Worm (Caenorhabditis elegans) whole organism, L2 larva: ENCODE data around the gene E02C12.11.

Experiments
- C34F6.9 ChIP-seq: fragments of 150-350 bp; optimal IDR thresholded peaks from 2 replicates; lab custom pipeline; 2014; ENCODE audit warnings: missing biosample characterization, missing genetic modification characterization
- F13H6.1 ChIP-seq: sonication (generic microtip); optimal IDR thresholded peaks from 2 replicates; lab custom pipeline; 2016; ENCODE audit warnings: missing genetic modification characterization, missing compliant biosample characterization
- R02D3.7 ChIP-seq: fragments of 150-350 bp; optimal IDR thresholded peaks from 2 replicates; lab custom pipeline; 2014; ENCODE audit warnings: missing biosample characterization, missing genetic modification characterization
- Y55F3AM.14 ChIP-seq: fragments of 200-800 bp; sonication (Bioruptor generic); optimal IDR thresholded peaks from 2 replicates; lab custom pipeline; 2018; ENCODE audit warnings: mild to moderate bottlenecking, missing genetic modification characterization, missing compliant biosample characterization
- ZK546.5 ChIP-seq: sonication (generic microtip); optimal IDR thresholded peaks from 2 replicates; lab custom pipeline; 2017; ENCODE audit warnings: missing biosample characterization, missing genetic modification characterization
- alr-1 ChIP-seq: fragments of 150-350 bp; optimal IDR thresholded peaks from 2 replicates; lab custom pipeline; 2014; ENCODE audit warnings: missing biosample characterization, missing genetic modification characterization
- aly-2 ChIP-seq: fragments of 150-350 bp; optimal IDR thresholded peaks from 2 replicates; lab custom pipeline; 2014; ENCODE audit warnings: missing biosample characterization, missing genetic modification characterization
- ama-1 ChIP-seq: fragments of 150-350 bp; optimal IDR thresholded peaks from 2 replicates; lab custom pipeline; 2018; ENCODE audit warnings: inconsistent platforms
- blmp-1 ChIP-seq: sonication (generic microtip); optimal IDR thresholded peaks from 2 replicates; lab custom pipeline; 2017; ENCODE audit warnings: missing genetic modification characterization, mild to moderate bottlenecking, missing compliant biosample characterization, antibody characterized with exemption, moderate library complexity; ENCODE audit not compliant: insufficient read depth
- ceh-16 ChIP-seq: fragments of 150-350 bp; optimal IDR thresholded peaks from 2 replicates; lab custom pipeline; 2014; ENCODE audit warnings: missing biosample characterization, missing genetic modification characterization
- ceh-82 ChIP-seq: fragments of 150-350 bp; optimal IDR thresholded peaks from 2 replicates; lab custom pipeline; 2014; ENCODE audit warnings: missing biosample characterization, missing genetic modification characterization
- crh-2 ChIP-seq: sonication (generic microtip); optimal IDR thresholded peaks from 2 replicates; lab custom pipeline; 2017; ENCODE audit warnings: missing biosample characterization, missing genetic modification characterization
- dmd-4 ChIP-seq: sonication (generic microtip); optimal IDR thresholded peaks from 2 replicates; lab custom pipeline; 2017; ENCODE audit warnings: missing biosample characterization, missing genetic modification characterization
- egl-27 ChIP-seq: sonication (generic microtip); optimal IDR thresholded peaks from 3 replicates; lab custom pipeline; 2017; ENCODE audit warnings: missing biosample characterization, missing genetic modification reagents, missing genetic modification characterization
- elt-1 ChIP-seq: fragments of 150-350 bp; optimal IDR thresholded peaks from 2 replicates; lab custom pipeline; 2014; ENCODE audit warnings: missing biosample characterization, missing genetic modification characterization
- elt-3 ChIP-seq: sonication (generic microtip); optimal IDR thresholded peaks from 2 replicates; lab custom pipeline; 2017; ENCODE audit warnings: missing biosample characterization, missing genetic modification characterization
- fos-1 ChIP-seq: fragments of 150-350 bp; optimal IDR thresholded peaks from 2 replicates; lab custom pipeline; 2014; ENCODE audit warnings: missing biosample characterization, missing genetic modification characterization
- gmeb-1 ChIP-seq: fragments of 150-350 bp; optimal IDR thresholded peaks from 2 replicates; lab custom pipeline; 2014; ENCODE audit warnings: missing biosample characterization, missing genetic modification characterization
- lin-11 ChIP-seq: fragments of 150-350 bp; sonication (generic microtip); optimal IDR thresholded peaks from 2 replicates; lab custom pipeline; 2014; ENCODE audit warnings: missing biosample characterization, missing genetic modification characterization, inconsistent platforms, mixed read lengths
- lin-13 ChIP-seq: fragments of 150-350 bp; optimal IDR thresholded peaks from 2 replicates; lab custom pipeline; 2014; ENCODE audit warnings: missing biosample characterization, missing genetic modification reagents, missing genetic modification characterization
- lin-39 ChIP-seq: fragments of 150-350 bp; optimal IDR thresholded peaks from 2 replicates; lab custom pipeline; 2014; ENCODE audit warnings: missing biosample characterization, missing genetic modification reagents, missing genetic modification characterization
- lsy-2 ChIP-seq, 2 experiments: fragments of 150-350 bp in 1 of 2; sonication (generic microtip) in 1 of 2; optimal IDR thresholded peaks; 2 replicates each; lab custom pipeline; 2014 to 2017; ENCODE audit warnings: missing biosample characterization in 2 of 2, missing genetic modification characterization in 2 of 2
- mab-5 ChIP-seq: fragments of 150-350 bp; optimal IDR thresholded peaks from 2 replicates; lab custom pipeline; 2014; ENCODE audit warnings: missing biosample characterization, missing genetic modification characterization
- mbf-1 ChIP-seq: sonication (generic microtip); optimal IDR thresholded peaks from 2 replicates; lab custom pipeline; 2017; ENCODE audit warnings: missing biosample characterization, missing genetic modification characterization
- mdl-1 ChIP-seq, 2 experiments: fragments of 150-350 bp in 1 of 2; sonication (generic microtip) in 1 of 2; optimal IDR thresholded peaks; 2 replicates each; lab custom pipeline; 2017; ENCODE audit warnings: missing biosample characterization in 2 of 2, missing genetic modification characterization in 2 of 2
- nhr-10 ChIP-seq: sonication (generic microtip); optimal IDR thresholded peaks from 2 replicates; lab custom pipeline; 2017; ENCODE audit warnings: missing biosample characterization, missing genetic modification characterization
- nhr-11 ChIP-seq: fragments of 150-350 bp; optimal IDR thresholded peaks from 2 replicates; lab custom pipeline; 2014; ENCODE audit warnings: missing biosample characterization, missing genetic modification characterization
- nhr-12 ChIP-seq: fragments of 150-350 bp; optimal IDR thresholded peaks from 2 replicates; lab custom pipeline; 2014; ENCODE audit warnings: missing biosample characterization, missing genetic modification characterization
- nhr-129 ChIP-seq: fragments of 150-350 bp; optimal IDR thresholded peaks from 2 replicates; lab custom pipeline; 2014; ENCODE audit warnings: missing biosample characterization, missing genetic modification characterization
- nhr-21 ChIP-seq: fragments of 150-350 bp; optimal IDR thresholded peaks from 2 replicates; lab custom pipeline; 2014; ENCODE audit warnings: missing biosample characterization, missing genetic modification characterization
- nhr-23 ChIP-seq: fragments of 150-350 bp; optimal IDR thresholded peaks from 2 replicates; lab custom pipeline; 2014; ENCODE audit warnings: missing biosample characterization, missing genetic modification reagents, missing genetic modification characterization
- nhr-237 ChIP-seq: fragments of 150-350 bp; optimal IDR thresholded peaks from 2 replicates; lab custom pipeline; 2014; ENCODE audit warnings: missing biosample characterization, missing genetic modification characterization
- nhr-25 ChIP-seq: fragments of 150-350 bp; sonication (generic microtip); optimal IDR thresholded peaks from 3 replicates; lab custom pipeline; 2014; ENCODE audit warnings: missing biosample characterization, missing genetic modification characterization
- nhr-6 ChIP-seq: fragments of 150-350 bp; optimal IDR thresholded peaks from 2 replicates; lab custom pipeline; 2014; ENCODE audit warnings: missing biosample characterization, missing genetic modification characterization
- nhr-77 ChIP-seq: fragments of 150-350 bp; optimal IDR thresholded peaks from 2 replicates; lab custom pipeline; 2014; ENCODE audit warnings: missing biosample characterization, missing genetic modification characterization
- peb-1 ChIP-seq: fragments of 150-350 bp; optimal IDR thresholded peaks from 2 replicates; lab custom pipeline; 2014; ENCODE audit warnings: missing biosample characterization, missing genetic modification characterization
- sem-4 ChIP-seq: fragments of 150-350 bp; optimal IDR thresholded peaks from 2 replicates; lab custom pipeline; 2014; ENCODE audit warnings: missing biosample characterization, missing genetic modification reagents, missing genetic modification characterization
- skn-1 ChIP-seq: sonication (generic microtip); optimal IDR thresholded peaks from 2 replicates; lab custom pipeline; 2017; ENCODE audit warnings: missing biosample characterization, missing genetic modification characterization
- sma-3 ChIP-seq: sonication (generic microtip); optimal IDR thresholded peaks from 2 replicates; lab custom pipeline; 2016; ENCODE audit warnings: missing genetic modification reagents, missing genetic modification characterization, missing compliant biosample characterization
- sma-9 ChIP-seq, 2 experiments: fragments of 150-350 bp in 1 of 2; sonication (generic microtip) in 1 of 2; optimal IDR thresholded peaks; 2 replicates each; lab custom pipeline; 2014 to 2016; ENCODE audit warnings: missing genetic modification characterization in 2 of 2, mild to moderate bottlenecking in 1 of 2, missing biosample characterization in 1 of 2, missing compliant biosample characterization in 1 of 2, missing genetic modification reagents in 1 of 2, moderate library complexity in 1 of 2
- snpc-4 ChIP-seq: fragments of 150-350 bp; optimal IDR thresholded peaks from 2 replicates; lab custom pipeline; 2014; ENCODE audit warnings: missing biosample characterization, missing genetic modification characterization
- unc-39 ChIP-seq: fragments of 150-350 bp; optimal IDR thresholded peaks from 2 replicates; lab custom pipeline; 2014; ENCODE audit warnings: missing biosample characterization, missing genetic modification characterization
- unc-55 ChIP-seq: fragments of 150-350 bp; sonication (generic microtip); optimal IDR thresholded peaks from 3 replicates; lab custom pipeline; 2014; ENCODE audit warnings: missing biosample characterization, missing genetic modification reagents, missing genetic modification characterization
- unc-62 ChIP-seq: fragments of 150-350 bp; optimal IDR thresholded peaks from 2 replicates; lab custom pipeline; 2014; ENCODE audit warnings: missing biosample characterization, missing genetic modification reagents, missing genetic modification characterization
- zag-1 ChIP-seq: fragments of 150-350 bp; optimal IDR thresholded peaks from 2 replicates; lab custom pipeline; 2014; ENCODE audit warnings: missing biosample characterization, missing genetic modification characterization
- ztf-1 ChIP-seq: fragments of 200-800 bp; sonication (Bioruptor generic); conservative IDR thresholded peaks from 2 replicates; pipeline ENCODE4 v1.3.6; 2022; ENCODE audit warnings: missing genetic modification characterization, missing compliant biosample characterization
- ztf-11 ChIP-seq: sonication (generic microtip); optimal IDR thresholded peaks from 2 replicates; lab custom pipeline; 2017; ENCODE audit warnings: missing biosample characterization, missing genetic modification characterization
- ztf-4 ChIP-seq: fragments of 150-350 bp; optimal IDR thresholded peaks from 2 replicates; lab custom pipeline; 2014; ENCODE audit warnings: missing biosample characterization, missing genetic modification characterization

Gene E02C12.11

ce11 chrV:9346804-9347203 lies 32.9 kb downstream of the E02C12.11 start, which contains the start of the genes K07B1.7 and try-5 (continued):
- peak; percentile 29 for TF ChIP-seq nhr-6 (tag; lab: Kevin White, UChicago)
- no peak for TF ChIP-seq zag-1 (tag; lab: Kevin White, UChicago)

ce11 chrV:9343629-9344624 lies 35.8 kb downstream of the E02C12.11 start, which contains the start of gene tos-1:
Gene tos-1, minus strand, starts transcription at chrV:9344203.
- peak; percentile 89 for TF ChIP-seq blmp-1 (tag; lab: Kevin White, UChicago)
- peak; percentile 99 for TF ChIP-seq F13H6.1 (tag; lab: Kevin White, UChicago)
- TF ChIP-seq nhr-6 (tag; lab: Kevin White, UChicago), result peak; percentile 96
- peak; percentile 95 for TF ChIP-seq fos-1
- TF ChIP-seq nhr-23, result peak; percentile 30
- peak; percentile 99 for TF ChIP-seq C34F6.9 (tag; lab: Kevin White, UChicago)
- peak; percentile 74 for TF ChIP-seq lin-11 (tag; lab: Kevin White, UChicago)
- TF ChIP-seq nhr-21 (tag; lab: Kevin White, UChicago), result peak; percentile 98
- peak; percentile 90 for TF ChIP-seq sma-9 (GFP tag; optimal IDR thresholded peaks at IDR 0.05; lab: Kevin White, UChicago)
- no peak for TF ChIP-seq sma-9 (tag; optimal IDR thresholded peaks at IDR 0.05; lab: Kevin White, UChicago)
- TF ChIP-seq gmeb-1 (tag; lab: Kevin White, UChicago), result peak; percentile 92
- peak; percentile 86 for TF ChIP-seq nhr-10 (tag; lab: Kevin White, UChicago)
- no peak for TF ChIP-seq peb-1
- TF ChIP-seq mdl-1 (tag; optimal IDR thresholded peaks at IDR 0.05; lab: Kevin White, UChicago), result peak; percentile 98 to 99
- peak; percentile 98 for TF ChIP-seq nhr-25 (tag; lab: Kevin White, UChicago)
- peak; percentile 100 for TF ChIP-seq sma-3 (GFP tag; lab: Kevin White, UChicago)
- peak; percentile 50 for TF ChIP-seq snpc-4 (tag; lab: Kevin White, UChicago)
- no peak for TF ChIP-seq skn-1
- peak; percentile 98 for TF ChIP-seq crh-2
- peak; percentile 96 for TF ChIP-seq sem-4
- TF ChIP-seq nhr-77 (tag; lab: Kevin White, UChicago), result peak; percentile 88
- TF ChIP-seq alr-1, result no peak
- TF ChIP-seq unc-62 (GFP tag; lab: Kevin White, UChicago), result peak; percentile 74
- no peak for TF ChIP-seq nhr-12
- TF ChIP-seq aly-2 (tag; lab: Kevin White, UChicago), result peak; percentile 43
- peak; percentile 32 for TF ChIP-seq ztf-11 (tag; lab: Kevin White, UChicago)
- peak; percentile 59 for TF ChIP-seq lin-39 (tag; lab: Kevin White, UChicago)
- TF ChIP-seq ama-1 (lab: Kevin White, UChicago), result peak; percentile 99
- TF ChIP-seq Y55F3AM.14 (GFP tag; lab: Kevin White, UChicago), result peak; percentile 98
- TF ChIP-seq dmd-4 (tag; lab: Kevin White, UChicago), result no peak
- peak; percentile 82 for TF ChIP-seq ceh-82
- peak; percentile 94 for TF ChIP-seq zag-1 (tag; lab: Kevin White, UChicago)
- TF ChIP-seq elt-1 (tag; lab: Kevin White, UChicago), result no peak
- TF ChIP-seq ztf-1, result peak; percentile 94; the same call in 1 of the 2 replicates
- TF ChIP-seq nhr-237 (tag; lab: Kevin White, UChicago), result peak; percentile 71
- peak; percentile 91 to 95 for TF ChIP-seq lsy-2 (tag; optimal IDR thresholded peaks at IDR 0.05; lab: Kevin White, UChicago)
- TF ChIP-seq lin-13 (GFP tag; lab: Kevin White, UChicago), result peak; percentile 93
- peak; percentile 61 for TF ChIP-seq ceh-16 (tag; lab: Kevin White, UChicago)
- peak; percentile 95 for TF ChIP-seq egl-27 (tag; lab: Kevin White, UChicago)
- peak; percentile 91 for TF ChIP-seq unc-55 (GFP tag; lab: Kevin White, UChicago)
- TF ChIP-seq mbf-1 (tag; lab: Kevin White, UChicago), result no peak
- peak; percentile 51 for TF ChIP-seq unc-39 (tag; lab: Kevin White, UChicago)
- no peak for TF ChIP-seq elt-3 (tag; lab: Kevin White, UChicago)
- peak; percentile 91 for TF ChIP-seq ztf-4 (tag; lab: Kevin White, UChicago)
- TF ChIP-seq mab-5 (tag; lab: Kevin White, UChicago), result peak; percentile 96
- peak; percentile 64 for TF ChIP-seq R02D3.7 (tag; lab: Kevin White, UChicago)
- peak; percentile 70 for TF ChIP-seq ZK546.5 (tag; lab: Kevin White, UChicago)
- peak; percentile 79 for TF ChIP-seq nhr-11
- TF ChIP-seq nhr-129, result peak; percentile 95
- TF ChIP-seq, all 48 proteins: peak for 40
